Worm (Caenorhabditis elegans): ENCODE data around the gene baf-1.
A peak's percentile ranks its signal among the peaks of the same experiment; 100 is the strongest.

Gene baf-1

ce11 chrIII:9474501-9474900 lies 7.2 kb downstream of the baf-1 start:
- no peak for TF ChIP-seq ztf-11 (tag; optimal IDR thresholded peaks at IDR 0.05)
- TF ChIP-seq elt-3 (tag; optimal IDR thresholded peaks at IDR 0.05), result peak in 1 of 6 experiments; percentile 26
- peak; percentile 23 for TF ChIP-seq lin-14 (GFP tag; optimal IDR thresholded peaks at IDR 0.05)
- TF ChIP-seq jun-1 (tag; optimal IDR thresholded peaks at IDR 0.05), result peak; percentile 16
- no peak for TF ChIP-seq egl-27 (tag; optimal IDR thresholded peaks at IDR 0.05)
- no peak for TF ChIP-seq efl-1 (optimal IDR thresholded peaks at IDR 0.05)
- peak in 1 of 2 experiments; percentile 56 for TF ChIP-seq efl-1 (GFP tag; optimal IDR thresholded peaks at IDR 0.05 in 1 of 2)
- peak; percentile 16 for TF ChIP-seq blmp-1 (tag; optimal IDR thresholded peaks at IDR 0.05)
- peak; percentile 60 for TF ChIP-seq pqm-1 (tag; optimal IDR thresholded peaks at IDR 0.05)

ce11 chrIII:9476564-9476963 lies 9.3 kb downstream of the baf-1 start:
- TF ChIP-seq ztf-11 (tag; optimal IDR thresholded peaks at IDR 0.05) (no peak), mab-9 (GFP tag; IDR thresholded peaks at IDR 0.05) (no peak)

- TF ChIP-seq snpc-4 (tag; optimal IDR thresholded peaks at IDR 0.05), result no peak
- no peak for TF ChIP-seq ztf-11 (tag; optimal IDR thresholded peaks at IDR 0.05)
- no peak for TF ChIP-seq efl-1 (optimal IDR thresholded peaks at IDR 0.05)
- peak in 1 of 2 experiments; percentile 84 for TF ChIP-seq efl-1 (GFP tag; optimal IDR thresholded peaks at IDR 0.05 in 1 of 2)
- no peak for TF ChIP-seq lin-39 (tag; optimal IDR thresholded peaks at IDR 0.05)
- no peak for TF ChIP-seq aly-2 (tag; optimal IDR thresholded peaks at IDR 0.05)
- no peak for TF ChIP-seq F16B12.6 (tag; optimal IDR thresholded peaks at IDR 0.05)
- TF ChIP-seq nhr-85 (tag), result peak; percentile 51
- no peak for TF ChIP-seq tlp-1 (tag; optimal IDR thresholded peaks at IDR 0.05)
- no peak for TF ChIP-seq xbp-1 (tag; optimal IDR thresholded peaks at IDR 0.05)
- no peak for TF ChIP-seq ces-1 (GFP tag; optimal IDR thresholded peaks at IDR 0.05)
- TF ChIP-seq nhr-19 (GFP tag; conservative IDR thresholded peaks at IDR 0.05), result no peak
- TF ChIP-seq egl-13 (tag; optimal IDR thresholded peaks at IDR 0.05), result no peak
- no peak for TF ChIP-seq pqm-1 (tag; optimal IDR thresholded peaks at IDR 0.05)
- TF ChIP-seq ceh-88 (GFP tag; IDR thresholded peaks at IDR 0.05), result no peak
- peak; percentile 7 for TF ChIP-seq snu-23 (GFP tag; optimal IDR thresholded peaks at IDR 0.05)
- TF ChIP-seq lin-35 (GFP tag; optimal IDR thresholded peaks at IDR 0.05), result no peak
- no peak for TF ChIP-seq ama-1 (optimal IDR thresholded peaks at IDR 0.05)
- peak; percentile 39 for TF ChIP-seq blmp-1 (tag; optimal IDR thresholded peaks at IDR 0.05)
- no peak for TF ChIP-seq nhr-28 (tag; optimal IDR thresholded peaks at IDR 0.05)
- peak in 1 of 3 experiments; percentile 3 for TF ChIP-seq dpl-1 (GFP tag; optimal IDR thresholded peaks at IDR 0.05)
- TF ChIP-seq nhr-12 (tag; optimal IDR thresholded peaks at IDR 0.05), result no peak
- TF ChIP-seq mef-2 (tag; optimal IDR thresholded peaks at IDR 0.05), result no peak
- no peak for TF ChIP-seq nhr-84 (tag; optimal IDR thresholded peaks at IDR 0.05)
- no peak for TF ChIP-seq zip-4 (GFP tag; optimal IDR thresholded peaks at IDR 0.05)
- peak; percentile 4 for TF ChIP-seq lin-13 (GFP tag; optimal IDR thresholded peaks at IDR 0.05)
- TF ChIP-seq zag-1 (tag; optimal IDR thresholded peaks at IDR 0.05), result no peak
- peak; percentile 37 for TF ChIP-seq mep-1 (tag; optimal IDR thresholded peaks at IDR 0.05)
- TF ChIP-seq lin-14 (GFP tag; optimal IDR thresholded peaks at IDR 0.05), result peak; percentile 67
- TF ChIP-seq lsy-2 (tag; optimal IDR thresholded peaks at IDR 0.05), result peak in 1 of 2 experiments; percentile 6
- no peak for TF ChIP-seq hlh-17 (GFP tag; optimal IDR thresholded peaks at IDR 0.05; ENCODE audit: borderline replicate concordance)
- TF ChIP-seq nhr-77 (tag; optimal IDR thresholded peaks at IDR 0.05), result no peak
- TF ChIP-seq Y116A8C.19 (tag; optimal IDR thresholded peaks at IDR 0.05; ENCODE audit: borderline replicate concordance), result no peak
- TF ChIP-seq nhr-71 (tag; optimal IDR thresholded peaks at IDR 0.05), result no peak
These were observed 15.2 kb downstream of the baf-1 start for ce11 chrIII:9482423-9482993.

ce11 chrIII:9483716-9484115 lies 16.5 kb downstream of the baf-1 start:
- TF ChIP-seq swsn-7 (tag; optimal IDR thresholded peaks at IDR 0.05) (peak; percentile 27), lin-35 (GFP tag; optimal IDR thresholded peaks at IDR 0.05) (peak in 1 of 2 experiments; percentile 32), nhr-71 (tag; optimal IDR thresholded peaks at IDR 0.05) (peak; percentile 50), pax-3 (tag; optimal IDR thresholded peaks at IDR 0.05) (no peak), pqm-1 (tag; optimal IDR thresholded peaks at IDR 0.05) (no peak), hlh-17 (GFP tag; optimal IDR thresholded peaks at IDR 0.05; ENCODE audit: borderline replicate concordance) (no peak), elt-3 (tag; optimal IDR thresholded peaks at IDR 0.05) (no peak), sup-37 (GFP tag; optimal IDR thresholded peaks at IDR 0.05) (no peak), mdl-1 (tag; optimal IDR thresholded peaks at IDR 0.05) (no peak), unc-130 (tag; optimal IDR thresholded peaks at IDR 0.05) (no peak), ceh-82 (tag; optimal IDR thresholded peaks at IDR 0.05) (peak in 1 of 3 experiments; percentile 49), nhr-20 (tag; optimal IDR thresholded peaks at IDR 0.05) (peak; percentile 2), xbp-1 (tag; optimal IDR thresholded peaks at IDR 0.05) (peak; percentile 14), fkh-10 (GFP tag; optimal IDR thresholded peaks at IDR 0.05) (no peak), dpl-1 (GFP tag; optimal IDR thresholded peaks at IDR 0.05) (peak in 1 of 3 experiments; percentile 41), fkh-8 (tag; optimal IDR thresholded peaks at IDR 0.05) (peak; percentile 38), ama-1 (optimal IDR thresholded peaks at IDR 0.05) (no peak), snu-23 (GFP tag; optimal IDR thresholded peaks at IDR 0.05) (peak; percentile 24)

Data from whole organism, L1 larva.